Worm (Caenorhabditis elegans): ENCODE results near the gene hmg-1.1.

- TF ChIP-seq snpc-4 (tag; optimal IDR thresholded peaks at IDR 0.05) = no peak
- TF ChIP-seq hlh-1 (tag; optimal IDR thresholded peaks at IDR 0.05) = no peak
Measured at ce11 chrII:14287277-14287676, 36.8 kb downstream of the hmg-1.1 start, which contains the start of gene srh-41.
